Fruit fly (Drosophila melanogaster): ENCODE results near the gene crim.

- TF ChIP-seq psq (optimal IDR thresholded peaks at IDR 0.05) (no peak), insv (optimal IDR thresholded peaks at IDR 0.05) (no peak), Sin3A (optimal IDR thresholded peaks at IDR 0.05) (no peak)
These were observed 12.0 kb downstream of the crim start, which contains the start of gene Dnai2 for dm6 chr3L:11699163-11699562.

Measured in Kc167 (cell line).